Fruit fly (Drosophila melanogaster): ENCODE measurements around the gene CG33912.

CG33912 gene

DNA sequence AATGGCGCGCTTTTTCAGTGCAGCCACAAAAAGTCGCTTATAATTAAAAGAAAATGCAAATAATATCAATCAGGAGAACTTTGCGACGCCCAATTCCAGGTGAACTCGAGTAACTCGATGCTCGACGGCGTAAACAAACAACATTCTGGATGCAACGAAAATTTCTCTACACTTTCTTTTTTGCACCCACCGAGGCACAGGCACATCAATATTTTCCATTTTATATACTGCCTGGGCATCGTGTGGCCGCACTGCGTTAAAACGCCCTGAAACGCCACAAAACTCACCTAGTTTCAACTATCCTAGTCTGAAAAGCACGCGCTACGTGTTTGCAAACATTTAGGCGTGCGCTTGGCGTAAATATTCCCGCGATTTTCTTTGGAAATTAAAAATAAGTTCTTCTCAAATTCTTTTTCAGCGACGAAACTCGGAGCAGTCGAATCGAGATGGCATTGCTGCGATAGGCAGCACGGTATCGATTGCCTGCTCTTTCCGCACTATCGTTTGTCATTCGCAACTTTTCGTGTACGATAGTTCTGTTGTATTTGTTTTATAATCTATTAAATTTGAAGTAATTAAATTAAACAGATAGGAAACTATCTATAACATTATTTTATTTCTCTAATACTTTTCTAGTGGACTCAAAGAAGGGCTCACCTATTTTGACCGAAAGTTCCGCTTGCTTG is 30.4 kb upstream of the CG33912 start, which contains the start of gene Pcif1 (continued):
- TF ChIP-seq CG2199 (GFP tag; IDR thresholded peaks at IDR 0.05), result no peak
- peak; percentile 23 for TF ChIP-seq gfzf (GFP tag; optimal IDR thresholded peaks at IDR 0.05)
- peak; percentile 66 for TF ChIP-seq MBD-R2 (GFP tag; IDR thresholded peaks at IDR 0.05)
- peak; percentile 99 for TF ChIP-seq zen2 (GFP tag; IDR thresholded peaks at IDR 0.05; ENCODE audit: partially characterized antibody)
- no peak for TF ChIP-seq eyg (GFP tag; optimal IDR thresholded peaks at IDR 0.05)
- TF ChIP-seq CG14860 (GFP tag; IDR thresholded peaks at IDR 0.05; ENCODE audit: partially characterized antibody), result peak; percentile 99
- TF ChIP-seq oc (tag; optimal IDR thresholded peaks at IDR 0.05), result no peak
- TF ChIP-seq CG18619 (GFP tag; optimal IDR thresholded peaks at IDR 0.05), result no peak
- TF ChIP-seq Lpt (GFP tag; optimal IDR thresholded peaks at IDR 0.05), result no peak
- peak; percentile 37 for TF ChIP-seq CG6854 (GFP tag; optimal IDR thresholded peaks at IDR 0.05)
- TF ChIP-seq B-H2 (GFP tag; optimal IDR thresholded peaks at IDR 0.05), result peak; percentile 29
- TF ChIP-seq gsb (GFP tag; IDR thresholded peaks at IDR 0.05), result no peak
- no peak for TF ChIP-seq CG3726 (GFP tag; IDR thresholded peaks at IDR 0.05)
- no peak for TF ChIP-seq Oaz (GFP tag; IDR thresholded peaks at IDR 0.05)
- peak; percentile 100 for TF ChIP-seq bbx (GFP tag; IDR thresholded peaks at IDR 0.05; ENCODE audit: partially characterized antibody)
- peak; percentile 10 for TF ChIP-seq Jarid2 (GFP tag; optimal IDR thresholded peaks at IDR 0.05)
- no peak for TF ChIP-seq CG4707 (GFP tag; optimal IDR thresholded peaks at IDR 0.05)
- no peak for TF ChIP-seq CG6175 (GFP tag; IDR thresholded peaks at IDR 0.05)
- no peak for TF ChIP-seq Deaf1 (tag; optimal IDR thresholded peaks at IDR 0.05)
- TF ChIP-seq BEAF-32 (GFP tag; optimal IDR thresholded peaks at IDR 0.05), result peak; percentile 98
- TF ChIP-seq sug (tag; optimal IDR thresholded peaks at IDR 0.05), result peak; percentile 37
- no peak for TF ChIP-seq prd (optimal IDR thresholded peaks at IDR 0.05)
- TF ChIP-seq prd (GFP tag; IDR thresholded peaks at IDR 0.05), result no peak
- no peak for TF ChIP-seq Nf-YA (GFP tag; IDR thresholded peaks at IDR 0.05)
- no peak for TF ChIP-seq Hr78 (GFP tag; optimal IDR thresholded peaks at IDR 0.05)
- no peak for TF ChIP-seq toy (GFP tag; IDR thresholded peaks at IDR 0.05)
- TF ChIP-seq CG33557 (GFP tag; optimal IDR thresholded peaks at IDR 0.05), result peak; percentile 47
- no peak for TF ChIP-seq slp2 (GFP tag; optimal IDR thresholded peaks at IDR 0.05)
- no peak for TF ChIP-seq CG18476 (GFP tag; optimal IDR thresholded peaks at IDR 0.05)
- peak; percentile 65 for TF ChIP-seq CG7271 (tag; optimal IDR thresholded peaks at IDR 0.05)
- peak; percentile 72 for TF ChIP-seq CG17186 (GFP tag; optimal IDR thresholded peaks at IDR 0.05)
- peak; percentile 33 for TF ChIP-seq gro (GFP tag; optimal IDR thresholded peaks at IDR 0.05)
- peak; percentile 51 for TF ChIP-seq CG15601 (tag; optimal IDR thresholded peaks at IDR 0.05)
- TF ChIP-seq chinmo (GFP tag; IDR thresholded peaks at IDR 0.05; ENCODE audit: partially characterized antibody), result peak; percentile 100
- TF ChIP-seq ab (GFP tag; optimal IDR thresholded peaks at IDR 0.05), result no peak
- TF ChIP-seq Bteb2 (GFP tag; optimal IDR thresholded peaks at IDR 0.05), result no peak
- TF ChIP-seq CG15696 (tag; optimal IDR thresholded peaks at IDR 0.05), result no peak
- peak; percentile 35 for TF ChIP-seq phol (tag; optimal IDR thresholded peaks at IDR 0.05)
- TF ChIP-seq lilli (GFP tag; optimal IDR thresholded peaks at IDR 0.05), result peak; percentile 43
- no peak for TF ChIP-seq Dad (GFP tag; optimal IDR thresholded peaks at IDR 0.05)
- no peak for TF ChIP-seq CG4404 (GFP tag; IDR thresholded peaks at IDR 0.05)
- no peak for TF ChIP-seq CG9215 (GFP tag; IDR thresholded peaks at IDR 0.05)
- peak; percentile 47 for TF ChIP-seq nmo (GFP tag; optimal IDR thresholded peaks at IDR 0.05)
- no peak for TF ChIP-seq sd (tag; optimal IDR thresholded peaks at IDR 0.05)
- peak; percentile 5 for TF ChIP-seq CG12219 (GFP tag; optimal IDR thresholded peaks at IDR 0.05)
- peak; percentile 61 for TF ChIP-seq CG12659 (GFP tag; optimal IDR thresholded peaks at IDR 0.05)
- no peak for TF ChIP-seq CG16815 (GFP tag; optimal IDR thresholded peaks at IDR 0.05)
- no peak for TF ChIP-seq Mrtf (GFP tag; IDR thresholded peaks at IDR 0.05)
- TF ChIP-seq CG32767 (GFP tag; IDR thresholded peaks at IDR 0.05), result peak; percentile 63
- TF ChIP-seq Sry-δ (GFP tag; optimal IDR thresholded peaks at IDR 0.05), result peak; percentile 95

All from whole organism, embryonic.